Worm (Caenorhabditis elegans) whole organism, L2 larva: Measurements from ENCODE around the gene pqn-68.
"Not testable (repeated sequence)": the region's sequence is repeated elsewhere in the genome, so short reads cannot be mapped to it uniquely, and the experiment has no call there.

Experiments
- C34F6.9 ChIP-seq: fragments of 150-350 bp; optimal IDR thresholded peaks from 2 replicates; lab custom pipeline; 2014; ENCODE audit warnings: missing biosample characterization, missing genetic modification characterization
- F13H6.1 ChIP-seq: sonication (generic microtip); optimal IDR thresholded peaks from 2 replicates; lab custom pipeline; 2016; ENCODE audit warnings: missing genetic modification characterization, missing compliant biosample characterization
- Y55F3AM.14 ChIP-seq: fragments of 200-800 bp; sonication (Bioruptor generic); optimal IDR thresholded peaks from 2 replicates; lab custom pipeline; 2018; ENCODE audit warnings: mild to moderate bottlenecking, missing genetic modification characterization, missing compliant biosample characterization
- aly-2 ChIP-seq: fragments of 150-350 bp; optimal IDR thresholded peaks from 2 replicates; lab custom pipeline; 2014; ENCODE audit warnings: missing biosample characterization, missing genetic modification characterization
- ama-1 ChIP-seq: fragments of 150-350 bp; optimal IDR thresholded peaks from 2 replicates; lab custom pipeline; 2018; ENCODE audit warnings: inconsistent platforms
- blmp-1 ChIP-seq: sonication (generic microtip); optimal IDR thresholded peaks from 2 replicates; lab custom pipeline; 2017; ENCODE audit warnings: missing genetic modification characterization, mild to moderate bottlenecking, missing compliant biosample characterization, antibody characterized with exemption, moderate library complexity; ENCODE audit not compliant: insufficient read depth
- ceh-16 ChIP-seq: fragments of 150-350 bp; optimal IDR thresholded peaks from 2 replicates; lab custom pipeline; 2014; ENCODE audit warnings: missing biosample characterization, missing genetic modification characterization
- crh-2 ChIP-seq: sonication (generic microtip); optimal IDR thresholded peaks from 2 replicates; lab custom pipeline; 2017; ENCODE audit warnings: missing biosample characterization, missing genetic modification characterization
- dmd-4 ChIP-seq: sonication (generic microtip); optimal IDR thresholded peaks from 2 replicates; lab custom pipeline; 2017; ENCODE audit warnings: missing biosample characterization, missing genetic modification characterization
- egl-27 ChIP-seq: sonication (generic microtip); optimal IDR thresholded peaks from 3 replicates; lab custom pipeline; 2017; ENCODE audit warnings: missing biosample characterization, missing genetic modification reagents, missing genetic modification characterization
- elt-1 ChIP-seq: fragments of 150-350 bp; optimal IDR thresholded peaks from 2 replicates; lab custom pipeline; 2014; ENCODE audit warnings: missing biosample characterization, missing genetic modification characterization
- fos-1 ChIP-seq: fragments of 150-350 bp; optimal IDR thresholded peaks from 2 replicates; lab custom pipeline; 2014; ENCODE audit warnings: missing biosample characterization, missing genetic modification characterization
- gmeb-1 ChIP-seq: fragments of 150-350 bp; optimal IDR thresholded peaks from 2 replicates; lab custom pipeline; 2014; ENCODE audit warnings: missing biosample characterization, missing genetic modification characterization
- lin-11 ChIP-seq: fragments of 150-350 bp; sonication (generic microtip); optimal IDR thresholded peaks from 2 replicates; lab custom pipeline; 2014; ENCODE audit warnings: missing biosample characterization, missing genetic modification characterization, inconsistent platforms, mixed read lengths
- lin-13 ChIP-seq: fragments of 150-350 bp; optimal IDR thresholded peaks from 2 replicates; lab custom pipeline; 2014; ENCODE audit warnings: missing biosample characterization, missing genetic modification reagents, missing genetic modification characterization
- lin-39 ChIP-seq: fragments of 150-350 bp; optimal IDR thresholded peaks from 2 replicates; lab custom pipeline; 2014; ENCODE audit warnings: missing biosample characterization, missing genetic modification reagents, missing genetic modification characterization
- lsy-2 ChIP-seq, 2 experiments: fragments of 150-350 bp in 1 of 2; sonication (generic microtip) in 1 of 2; optimal IDR thresholded peaks; 2 replicates each; lab custom pipeline; 2014 to 2017; ENCODE audit warnings: missing biosample characterization in 2 of 2, missing genetic modification characterization in 2 of 2
- nhr-10 ChIP-seq: sonication (generic microtip); optimal IDR thresholded peaks from 2 replicates; lab custom pipeline; 2017; ENCODE audit warnings: missing biosample characterization, missing genetic modification characterization
- nhr-12 ChIP-seq: fragments of 150-350 bp; optimal IDR thresholded peaks from 2 replicates; lab custom pipeline; 2014; ENCODE audit warnings: missing biosample characterization, missing genetic modification characterization
- nhr-129 ChIP-seq: fragments of 150-350 bp; optimal IDR thresholded peaks from 2 replicates; lab custom pipeline; 2014; ENCODE audit warnings: missing biosample characterization, missing genetic modification characterization
- nhr-21 ChIP-seq: fragments of 150-350 bp; optimal IDR thresholded peaks from 2 replicates; lab custom pipeline; 2014; ENCODE audit warnings: missing biosample characterization, missing genetic modification characterization
- nhr-23 ChIP-seq: fragments of 150-350 bp; optimal IDR thresholded peaks from 2 replicates; lab custom pipeline; 2014; ENCODE audit warnings: missing biosample characterization, missing genetic modification reagents, missing genetic modification characterization
- nhr-25 ChIP-seq: fragments of 150-350 bp; sonication (generic microtip); optimal IDR thresholded peaks from 3 replicates; lab custom pipeline; 2014; ENCODE audit warnings: missing biosample characterization, missing genetic modification characterization
- nhr-77 ChIP-seq: fragments of 150-350 bp; optimal IDR thresholded peaks from 2 replicates; lab custom pipeline; 2014; ENCODE audit warnings: missing biosample characterization, missing genetic modification characterization
- peb-1 ChIP-seq: fragments of 150-350 bp; optimal IDR thresholded peaks from 2 replicates; lab custom pipeline; 2014; ENCODE audit warnings: missing biosample characterization, missing genetic modification characterization
- sem-4 ChIP-seq: fragments of 150-350 bp; optimal IDR thresholded peaks from 2 replicates; lab custom pipeline; 2014; ENCODE audit warnings: missing biosample characterization, missing genetic modification reagents, missing genetic modification characterization
- skn-1 ChIP-seq: sonication (generic microtip); optimal IDR thresholded peaks from 2 replicates; lab custom pipeline; 2017; ENCODE audit warnings: missing biosample characterization, missing genetic modification characterization
- sma-3 ChIP-seq: sonication (generic microtip); optimal IDR thresholded peaks from 2 replicates; lab custom pipeline; 2016; ENCODE audit warnings: missing genetic modification reagents, missing genetic modification characterization, missing compliant biosample characterization
- sma-9 ChIP-seq, 2 experiments: fragments of 150-350 bp in 1 of 2; sonication (generic microtip) in 1 of 2; optimal IDR thresholded peaks; 2 replicates each; lab custom pipeline; 2014 to 2016; ENCODE audit warnings: missing genetic modification characterization in 2 of 2, mild to moderate bottlenecking in 1 of 2, missing biosample characterization in 1 of 2, missing compliant biosample characterization in 1 of 2, missing genetic modification reagents in 1 of 2, moderate library complexity in 1 of 2
- snpc-4 ChIP-seq: fragments of 150-350 bp; optimal IDR thresholded peaks from 2 replicates; lab custom pipeline; 2014; ENCODE audit warnings: missing biosample characterization, missing genetic modification characterization
- unc-39 ChIP-seq: fragments of 150-350 bp; optimal IDR thresholded peaks from 2 replicates; lab custom pipeline; 2014; ENCODE audit warnings: missing biosample characterization, missing genetic modification characterization
- unc-55 ChIP-seq: fragments of 150-350 bp; sonication (generic microtip); optimal IDR thresholded peaks from 3 replicates; lab custom pipeline; 2014; ENCODE audit warnings: missing biosample characterization, missing genetic modification reagents, missing genetic modification characterization
- unc-62 ChIP-seq: fragments of 150-350 bp; optimal IDR thresholded peaks from 2 replicates; lab custom pipeline; 2014; ENCODE audit warnings: missing biosample characterization, missing genetic modification reagents, missing genetic modification characterization
- zag-1 ChIP-seq: fragments of 150-350 bp; optimal IDR thresholded peaks from 2 replicates; lab custom pipeline; 2014; ENCODE audit warnings: missing biosample characterization, missing genetic modification characterization
- ztf-11 ChIP-seq: sonication (generic microtip); optimal IDR thresholded peaks from 2 replicates; lab custom pipeline; 2017; ENCODE audit warnings: missing biosample characterization, missing genetic modification characterization

The pqn-68 gene

DNA sequence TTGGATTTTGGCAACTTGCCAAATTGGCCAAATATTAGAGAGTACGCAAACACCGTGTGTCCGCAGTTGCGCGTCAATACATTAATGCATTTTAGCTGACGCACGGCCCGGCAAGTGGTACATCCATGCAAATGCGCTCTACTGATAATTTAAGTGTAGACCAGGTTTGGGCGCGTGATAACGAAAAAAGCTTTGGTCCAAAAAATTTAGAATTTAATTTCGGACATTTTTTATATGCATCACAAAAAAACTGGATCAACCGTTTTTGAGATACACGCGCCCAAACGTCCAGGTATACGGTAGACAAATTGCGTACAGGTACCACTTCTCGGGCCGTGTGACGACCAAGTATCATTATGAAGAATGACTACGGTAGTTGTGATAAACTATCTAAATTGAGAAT is 15.5 kb downstream of the pqn-68 start, which contains the start of gene R186.8:
Gene R186.8 (minus strand): TSS at position 58 of the 403 bp plus-strand sequence.
- TF ChIP-seq fos-1 (tag; lab: Kevin White, UChicago) (peak; percentile 3), Y55F3AM.14 (GFP tag; lab: Kevin White, UChicago) (peak; percentile 73), C34F6.9 (peak; percentile 64), gmeb-1 (tag; lab: Kevin White, UChicago) (peak; percentile 39), sem-4 (tag; lab: Kevin White, UChicago) (peak; percentile 2), sma-3 (GFP tag; lab: Kevin White, UChicago) (peak; percentile 91), lin-11 (tag; lab: Kevin White, UChicago) (peak; percentile 32), unc-55 (GFP tag; lab: Kevin White, UChicago) (peak; percentile 46), crh-2 (peak; percentile 41), nhr-21 (tag; lab: Kevin White, UChicago) (peak; percentile 30), nhr-25 (tag; lab: Kevin White, UChicago) (peak; percentile 27), lsy-2 (tag; optimal IDR thresholded peaks at IDR 0.05; lab: Kevin White, UChicago) (peak; percentile 56 to 94), sma-9 (GFP tag; optimal IDR thresholded peaks at IDR 0.05; lab: Kevin White, UChicago) (peak; percentile 55), nhr-129 (tag; lab: Kevin White, UChicago) (peak; percentile 60), F13H6.1 (tag; lab: Kevin White, UChicago) (peak; percentile 68)
- not testable (repeated sequence) for TF ChIP-seq sma-9 (tag; optimal IDR thresholded peaks at IDR 0.05; lab: Kevin White, UChicago)

ce11 chrV:12968555-12968954 is 16.1 kb downstream of the pqn-68 start, which contains the start of gene lin-46:
lin-46 (plus strand) TSS chrV:12968855.
- TF ChIP-seq unc-62 (GFP tag; lab: Kevin White, UChicago) (no peak), snpc-4 (no peak), unc-39 (no peak), sma-9 (GFP tag; optimal IDR thresholded peaks at IDR 0.05; lab: Kevin White, UChicago) (no peak), sma-9 (tag; optimal IDR thresholded peaks at IDR 0.05; lab: Kevin White, UChicago) (no peak), nhr-23 (tag; lab: Kevin White, UChicago) (no peak), elt-1 (tag; lab: Kevin White, UChicago) (no peak), sma-3 (GFP tag; lab: Kevin White, UChicago) (no peak), ceh-16 (tag; lab: Kevin White, UChicago) (no peak), crh-2 (no peak), lin-39 (no peak), sem-4 (tag; lab: Kevin White, UChicago) (no peak), ztf-11 (tag; lab: Kevin White, UChicago) (no peak)

DNA sequence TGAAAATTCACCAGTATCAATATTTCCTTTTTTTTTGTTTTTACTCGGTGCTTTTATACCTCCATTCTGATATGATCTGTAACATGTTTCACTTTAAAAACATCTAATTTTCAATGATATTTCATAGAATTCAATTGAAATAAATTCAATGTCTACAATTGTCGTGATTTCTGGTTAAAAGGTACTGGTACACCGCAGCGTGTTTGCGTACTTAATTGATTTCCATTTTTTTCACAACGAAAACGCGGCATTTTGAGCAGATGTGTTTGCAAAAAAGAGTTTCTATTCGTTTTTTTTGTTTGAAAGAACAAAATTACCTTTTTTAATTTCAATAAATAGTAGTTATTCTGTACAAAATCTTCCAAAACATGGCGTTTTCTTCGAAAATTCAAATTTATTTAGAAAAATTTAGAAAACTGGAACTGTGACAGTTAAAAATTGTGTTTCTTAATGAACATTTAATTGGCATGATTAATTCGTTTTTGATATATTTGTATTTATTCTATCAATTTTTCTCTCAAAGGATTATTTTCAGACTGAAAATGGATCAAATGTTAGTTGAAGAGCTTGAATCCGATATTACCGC is 18.2 kb downstream of the pqn-68 start, which contains the start of gene pnn-1:
Gene pnn-1 (plus strand): TSS at position 536 of the 586 bp plus-strand sequence.
- peak; percentile 28 for TF ChIP-seq nhr-129 (tag; lab: Kevin White, UChicago)
- no peak for TF ChIP-seq snpc-4
- TF ChIP-seq ama-1: no peak
- TF ChIP-seq lsy-2 (tag; optimal IDR thresholded peaks at IDR 0.05; lab: Kevin White, UChicago): peak; percentile 28 to 84
- no peak for TF ChIP-seq blmp-1 (tag; lab: Kevin White, UChicago)
- TF ChIP-seq crh-2: peak; percentile 4
- no peak for TF ChIP-seq lin-39
- peak; percentile 58 for TF ChIP-seq lin-13 (GFP tag; lab: Kevin White, UChicago)
- no peak for TF ChIP-seq egl-27 (tag; lab: Kevin White, UChicago)
- TF ChIP-seq sem-4 (tag; lab: Kevin White, UChicago): peak; percentile 26
- peak; percentile 55 for TF ChIP-seq unc-55 (GFP tag; lab: Kevin White, UChicago)
- no peak for TF ChIP-seq skn-1 (tag; lab: Kevin White, UChicago)
- peak; percentile 61 for TF ChIP-seq nhr-25 (tag; lab: Kevin White, UChicago)
- TF ChIP-seq ztf-11 (tag; lab: Kevin White, UChicago): no peak
- TF ChIP-seq sma-9 (GFP tag; optimal IDR thresholded peaks at IDR 0.05; lab: Kevin White, UChicago): peak; percentile 1
- no peak for TF ChIP-seq sma-9 (tag; optimal IDR thresholded peaks at IDR 0.05; lab: Kevin White, UChicago)
- TF ChIP-seq C34F6.9: peak; percentile 45

ce11 chrV:12974047-12974446 is 21.6 kb downstream of the pqn-68 start:
- TF ChIP-seq F13H6.1 (tag; lab: Kevin White, UChicago) (no peak), nhr-10 (tag; lab: Kevin White, UChicago) (no peak), dmd-4 (tag; lab: Kevin White, UChicago) (no peak), zag-1 (tag; lab: Kevin White, UChicago) (no peak)

- TF ChIP-seq unc-55 (GFP tag; lab: Kevin White, UChicago) (no peak), nhr-25 (tag; lab: Kevin White, UChicago) (no peak), nhr-77 (tag; lab: Kevin White, UChicago) (no peak), sma-3 (GFP tag; lab: Kevin White, UChicago) (no peak), Y55F3AM.14 (GFP tag; lab: Kevin White, UChicago) (no peak), skn-1 (tag; lab: Kevin White, UChicago) (no peak), lsy-2 (tag; optimal IDR thresholded peaks at IDR 0.05; lab: Kevin White, UChicago) (no peak), peb-1 (tag; lab: Kevin White, UChicago) (no peak), ztf-11 (tag; lab: Kevin White, UChicago) (no peak), dmd-4 (tag; lab: Kevin White, UChicago) (no peak), nhr-129 (tag; lab: Kevin White, UChicago) (no peak), zag-1 (tag; lab: Kevin White, UChicago) (no peak), lin-11 (tag; lab: Kevin White, UChicago) (no peak), aly-2 (tag; lab: Kevin White, UChicago) (no peak), crh-2 (no peak), nhr-23 (tag; lab: Kevin White, UChicago) (no peak), unc-62 (GFP tag; lab: Kevin White, UChicago) (no peak), lin-39 (no peak), lin-13 (GFP tag; lab: Kevin White, UChicago) (no peak), nhr-12 (tag; lab: Kevin White, UChicago) (no peak)
Observed at ce11 chrV:12987061-12987460, 34.6 kb downstream of the pqn-68 start, which contains the start of gene shw-3. shw-3 (minus strand) TSS chrV:12987161.
